Fruit fly (Drosophila melanogaster): ENCODE measurements around the gene CG14456.

DNA sequence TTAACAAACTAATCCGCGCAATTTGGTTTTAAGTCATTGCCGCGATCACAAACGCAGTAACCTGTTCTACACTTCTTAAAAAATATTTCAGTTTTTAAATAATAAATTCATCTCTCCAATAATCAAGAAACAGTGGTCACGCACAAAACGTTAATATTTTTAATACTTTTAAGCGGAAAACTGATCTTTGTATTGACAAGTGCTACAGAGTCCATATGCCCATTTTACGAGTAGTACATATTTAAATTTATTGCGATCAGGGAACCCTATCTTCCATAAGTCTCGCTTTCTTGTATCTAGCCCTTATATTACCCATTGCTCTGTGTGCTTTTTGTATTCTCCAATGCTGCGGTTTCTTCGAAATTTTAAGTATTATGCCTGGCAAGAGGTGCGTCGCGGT lies 42.4 kb downstream of the CG14456 start, which contains the start of gene CG32454:
- TF ChIP-seq Vsx2 (GFP tag; optimal IDR thresholded peaks at IDR 0.05; ENCODE audit: partially characterized antibody) (no peak), N (GFP tag; optimal IDR thresholded peaks at IDR 0.05) (no peak), fru (GFP tag; optimal IDR thresholded peaks at IDR 0.05) (no peak), pan (optimal IDR thresholded peaks at IDR 0.05) (no peak), woc (GFP tag; optimal IDR thresholded peaks at IDR 0.05) (no peak), Dfd (GFP tag; optimal IDR thresholded peaks at IDR 0.05) (no peak), Hr78 (GFP tag; optimal IDR thresholded peaks at IDR 0.05) (no peak), h (GFP tag; optimal IDR thresholded peaks at IDR 0.05) (no peak), Hr83 (GFP tag; optimal IDR thresholded peaks at IDR 0.05; ENCODE audit: poor library complexity, severe bottlenecking) (no peak), ey (GFP tag; optimal IDR thresholded peaks at IDR 0.05) (no peak), usp (GFP tag; optimal IDR thresholded peaks at IDR 0.05) (no peak), GATAd (GFP tag; optimal IDR thresholded peaks at IDR 0.05) (no peak), psq (GFP tag; optimal IDR thresholded peaks at IDR 0.05) (no peak), Sp1 (GFP tag; optimal IDR thresholded peaks at IDR 0.05) (no peak)

Measured in whole organism, wandering third instar larva.